Worm (Caenorhabditis elegans): Measurements from ENCODE around the gene zfp-1.

zfp-1 gene

ce11 chrIII:8754682-8755081, 36.7 kb upstream of the zfp-1 start, which contains the start of gene tomm-70:
TSS of gene tomm-70 (minus strand) at chrIII:8754750.
- peak; percentile 24 for TF ChIP-seq snu-23 (GFP tag; optimal IDR thresholded peaks at IDR 0.05)
- TF ChIP-seq lin-13 (GFP tag; optimal IDR thresholded peaks at IDR 0.05): no peak
- TF ChIP-seq egl-27 (tag; optimal IDR thresholded peaks at IDR 0.05): no peak
- TF ChIP-seq hlh-4 (tag; optimal IDR thresholded peaks at IDR 0.05): no peak
- no peak for TF ChIP-seq aly-2 (tag; optimal IDR thresholded peaks at IDR 0.05)
- TF ChIP-seq blmp-1 (tag; optimal IDR thresholded peaks at IDR 0.05): peak; percentile 35
- TF ChIP-seq nhr-76 (tag; optimal IDR thresholded peaks at IDR 0.05): no peak
- no peak for TF ChIP-seq fkh-10 (GFP tag; optimal IDR thresholded peaks at IDR 0.05)
- peak; percentile 22 for TF ChIP-seq nhr-71 (tag; optimal IDR thresholded peaks at IDR 0.05)
- no peak for TF ChIP-seq ceh-8 (GFP tag; optimal IDR thresholded peaks at IDR 0.05)
- TF ChIP-seq lsy-2 (tag; optimal IDR thresholded peaks at IDR 0.05): peak; percentile 14 to 61
- TF ChIP-seq Y116A8C.19 (tag; optimal IDR thresholded peaks at IDR 0.05; ENCODE audit: borderline replicate concordance): no peak
- peak in 2 of 3 experiments; percentile 25 to 58 for TF ChIP-seq dpl-1 (GFP tag; optimal IDR thresholded peaks at IDR 0.05)
- TF ChIP-seq nhr-47 (tag; optimal IDR thresholded peaks at IDR 0.05): no peak
- no peak for TF ChIP-seq snpc-4 (tag; optimal IDR thresholded peaks at IDR 0.05)
- no peak for TF ChIP-seq grh-1 (GFP tag; IDR thresholded peaks at IDR 0.05)
- no peak for TF ChIP-seq unc-130 (tag; optimal IDR thresholded peaks at IDR 0.05)
- no peak for TF ChIP-seq dsc-1 (tag; optimal IDR thresholded peaks at IDR 0.05)
- no peak for TF ChIP-seq jun-1 (tag; optimal IDR thresholded peaks at IDR 0.05)
- TF ChIP-seq pag-3 (tag; optimal IDR thresholded peaks at IDR 0.05; ENCODE audit: borderline replicate concordance, insufficient read depth): no peak
- TF ChIP-seq swsn-7 (tag; optimal IDR thresholded peaks at IDR 0.05): peak; percentile 2
- peak; percentile 40 for TF ChIP-seq nhr-85 (tag)
- peak; percentile 19 to 51 for TF ChIP-seq lin-35 (GFP tag; optimal IDR thresholded peaks at IDR 0.05)
- TF ChIP-seq ceh-90 (tag; optimal IDR thresholded peaks at IDR 0.05): no peak
- peak; percentile 15 to 45 for TF ChIP-seq efl-1 (optimal IDR thresholded peaks at IDR 0.05)
- peak; percentile 26 to 89 for TF ChIP-seq efl-1 (GFP tag; optimal IDR thresholded peaks at IDR 0.05 in 1 of 2)
- TF ChIP-seq rnt-1 (tag; optimal IDR thresholded peaks at IDR 0.05): no peak
- TF ChIP-seq mep-1 (tag; optimal IDR thresholded peaks at IDR 0.05): peak; percentile 25
- TF ChIP-seq vab-15 (tag; optimal IDR thresholded peaks at IDR 0.05): no peak

ce11 chrIII:8761040-8761654, 30.2 kb upstream of the zfp-1 start, which contains the start of gene aak-1:
TSS of gene aak-1 (minus strand) at chrIII:8761090.
- TF ChIP-seq egl-27 (tag; optimal IDR thresholded peaks at IDR 0.05) (no peak), fkh-4 (tag; optimal IDR thresholded peaks at IDR 0.05; ENCODE audit: borderline replicate concordance) (peak; percentile 7), zag-1 (tag; optimal IDR thresholded peaks at IDR 0.05) (no peak), efl-1 (optimal IDR thresholded peaks at IDR 0.05) (no peak), efl-1 (GFP tag; optimal IDR thresholded peaks at IDR 0.05 in 1 of 2) (peak in 1 of 2 experiments; percentile 86), nhr-85 (tag) (no peak), jun-1 (tag; optimal IDR thresholded peaks at IDR 0.05) (no peak), nhr-84 (tag; optimal IDR thresholded peaks at IDR 0.05) (no peak), dsc-1 (tag; optimal IDR thresholded peaks at IDR 0.05) (peak; percentile 66), fkh-10 (GFP tag; optimal IDR thresholded peaks at IDR 0.05) (no peak), nhr-77 (tag; optimal IDR thresholded peaks at IDR 0.05) (no peak), swsn-7 (tag; optimal IDR thresholded peaks at IDR 0.05) (no peak), pqm-1 (tag; optimal IDR thresholded peaks at IDR 0.05) (no peak), pax-3 (tag; optimal IDR thresholded peaks at IDR 0.05) (no peak), lir-3 (tag; optimal IDR thresholded peaks at IDR 0.05; ENCODE audit: poor library complexity) (no peak), ceh-88 (GFP tag; IDR thresholded peaks at IDR 0.05) (no peak), lin-39 (tag; optimal IDR thresholded peaks at IDR 0.05) (no peak), ceh-90 (tag; optimal IDR thresholded peaks at IDR 0.05) (no peak)

ce11 chrIII:8762016-8762415, 29.3 kb upstream of the zfp-1 start:
- no peak for TF ChIP-seq mep-1 (tag; optimal IDR thresholded peaks at IDR 0.05)
- TF ChIP-seq ztf-11 (tag; optimal IDR thresholded peaks at IDR 0.05): no peak
- TF ChIP-seq zag-1 (tag; optimal IDR thresholded peaks at IDR 0.05): no peak
- no peak for TF ChIP-seq nhr-47 (tag; optimal IDR thresholded peaks at IDR 0.05)
- TF ChIP-seq mef-2 (tag; optimal IDR thresholded peaks at IDR 0.05): no peak
- TF ChIP-seq pag-3 (tag; optimal IDR thresholded peaks at IDR 0.05; ENCODE audit: borderline replicate concordance, insufficient read depth): no peak
- no peak for TF ChIP-seq fkh-8 (tag; optimal IDR thresholded peaks at IDR 0.05)
- TF ChIP-seq ama-1 (optimal IDR thresholded peaks at IDR 0.05): no peak
- peak; percentile 56 for TF ChIP-seq dsc-1 (tag; optimal IDR thresholded peaks at IDR 0.05)
- TF ChIP-seq sptf-1 (tag; optimal IDR thresholded peaks at IDR 0.05): no peak
- no peak for TF ChIP-seq nhr-12 (tag; optimal IDR thresholded peaks at IDR 0.05)
- TF ChIP-seq snpc-4 (tag; optimal IDR thresholded peaks at IDR 0.05): no peak
- no peak for TF ChIP-seq pax-3 (tag; optimal IDR thresholded peaks at IDR 0.05)
- TF ChIP-seq fkh-4 (tag; optimal IDR thresholded peaks at IDR 0.05; ENCODE audit: borderline replicate concordance): peak; percentile 21
- no peak for TF ChIP-seq ztf-4 (tag; optimal IDR thresholded peaks at IDR 0.05)
- TF ChIP-seq sox-4 (tag; optimal IDR thresholded peaks at IDR 0.05): no peak
